Worm (Caenorhabditis elegans) whole organism, L3 larva: ENCODE results near the gene W08F4.12.

ENCODE experiments used
- nfya-1 ChIP-seq: sonication (generic microtip); optimal IDR thresholded peaks from 2 replicates; lab custom pipeline; 2017; ENCODE audit warnings: missing genetic modification characterization, mild to moderate bottlenecking, missing compliant biosample characterization, antibody characterized with exemption, moderate library complexity; ENCODE audit not compliant: insufficient read depth
- nhr-28 ChIP-seq: fragments of 150-350 bp; optimal IDR thresholded peaks from 2 replicates; lab custom pipeline; 2014; ENCODE audit warnings: missing biosample characterization, missing genetic modification characterization

- TF ChIP-seq nhr-28 = no peak
- TF ChIP-seq nfya-1 = no peak
These were observed 1.6 kb downstream of the W08F4.12 start, which contains the start of gene fbxb-14 for ce11 chrII:582649-583048.
